Fruit fly (Drosophila melanogaster): ENCODE results near the gene CG7299.

DNA sequence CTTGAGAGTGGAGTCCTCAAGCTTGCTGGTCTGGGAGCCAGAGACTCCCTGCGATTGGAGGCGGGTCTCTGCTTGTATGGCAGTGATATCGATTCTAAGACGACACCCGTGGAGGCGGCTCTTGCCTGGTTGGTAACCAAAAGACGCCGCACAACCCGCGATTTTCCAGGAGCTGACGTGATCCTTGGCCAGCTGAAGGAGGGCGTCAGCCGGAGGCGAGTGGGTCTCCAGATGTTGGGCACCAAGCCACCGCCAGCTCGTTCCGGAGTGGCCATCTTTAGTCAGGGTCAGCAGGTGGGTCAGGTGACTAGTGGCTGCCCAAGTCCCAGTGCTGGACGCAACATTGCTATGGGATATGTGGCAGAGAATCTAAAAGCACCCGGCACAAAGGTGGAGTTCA lies 20.2 kb upstream of the CG7299 start:
- no peak for TF ChIP-seq CG6808 (GFP tag; optimal IDR thresholded peaks at IDR 0.05)
- no peak for TF ChIP-seq Ets21C (GFP tag; optimal IDR thresholded peaks at IDR 0.05)
- no peak for TF ChIP-seq OdsH (GFP tag; optimal IDR thresholded peaks at IDR 0.05)
- TF ChIP-seq dac (GFP tag; optimal IDR thresholded peaks at IDR 0.05): no peak
- TF ChIP-seq Blimp-1 (GFP tag; optimal IDR thresholded peaks at IDR 0.05): no peak
- no peak for TF ChIP-seq CG9139 (GFP tag; optimal IDR thresholded peaks at IDR 0.05)
- no peak for TF ChIP-seq CG11294 (GFP tag; IDR thresholded peaks at IDR 0.05)
- TF ChIP-seq svp (GFP tag): no peak
